Worm (Caenorhabditis elegans) whole organism, L2 larva: ENCODE measurements around the gene R144.12.

Experiments
- C34F6.9 ChIP-seq: fragments of 150-350 bp; optimal IDR thresholded peaks from 2 replicates; lab custom pipeline; 2014; ENCODE audit warnings: missing biosample characterization, missing genetic modification characterization
- F13H6.1 ChIP-seq: sonication (generic microtip); optimal IDR thresholded peaks from 2 replicates; lab custom pipeline; 2016; ENCODE audit warnings: missing genetic modification characterization, missing compliant biosample characterization
- R02D3.7 ChIP-seq: fragments of 150-350 bp; optimal IDR thresholded peaks from 2 replicates; lab custom pipeline; 2014; ENCODE audit warnings: missing biosample characterization, missing genetic modification characterization
- Y55F3AM.14 ChIP-seq: fragments of 200-800 bp; sonication (Bioruptor generic); optimal IDR thresholded peaks from 2 replicates; lab custom pipeline; 2018; ENCODE audit warnings: mild to moderate bottlenecking, missing genetic modification characterization, missing compliant biosample characterization
- ZK546.5 ChIP-seq: sonication (generic microtip); optimal IDR thresholded peaks from 2 replicates; lab custom pipeline; 2017; ENCODE audit warnings: missing biosample characterization, missing genetic modification characterization
- alr-1 ChIP-seq: fragments of 150-350 bp; optimal IDR thresholded peaks from 2 replicates; lab custom pipeline; 2014; ENCODE audit warnings: missing biosample characterization, missing genetic modification characterization
- aly-2 ChIP-seq: fragments of 150-350 bp; optimal IDR thresholded peaks from 2 replicates; lab custom pipeline; 2014; ENCODE audit warnings: missing biosample characterization, missing genetic modification characterization
- ama-1 ChIP-seq: fragments of 150-350 bp; optimal IDR thresholded peaks from 2 replicates; lab custom pipeline; 2018; ENCODE audit warnings: inconsistent platforms
- blmp-1 ChIP-seq: sonication (generic microtip); optimal IDR thresholded peaks from 2 replicates; lab custom pipeline; 2017; ENCODE audit warnings: missing genetic modification characterization, mild to moderate bottlenecking, missing compliant biosample characterization, antibody characterized with exemption, moderate library complexity; ENCODE audit not compliant: insufficient read depth
- ceh-16 ChIP-seq: fragments of 150-350 bp; optimal IDR thresholded peaks from 2 replicates; lab custom pipeline; 2014; ENCODE audit warnings: missing biosample characterization, missing genetic modification characterization
- ceh-82 ChIP-seq: fragments of 150-350 bp; optimal IDR thresholded peaks from 2 replicates; lab custom pipeline; 2014; ENCODE audit warnings: missing biosample characterization, missing genetic modification characterization
- crh-2 ChIP-seq: sonication (generic microtip); optimal IDR thresholded peaks from 2 replicates; lab custom pipeline; 2017; ENCODE audit warnings: missing biosample characterization, missing genetic modification characterization
- egl-27 ChIP-seq: sonication (generic microtip); optimal IDR thresholded peaks from 3 replicates; lab custom pipeline; 2017; ENCODE audit warnings: missing biosample characterization, missing genetic modification reagents, missing genetic modification characterization
- elt-3 ChIP-seq: sonication (generic microtip); optimal IDR thresholded peaks from 2 replicates; lab custom pipeline; 2017; ENCODE audit warnings: missing biosample characterization, missing genetic modification characterization
- fos-1 ChIP-seq: fragments of 150-350 bp; optimal IDR thresholded peaks from 2 replicates; lab custom pipeline; 2014; ENCODE audit warnings: missing biosample characterization, missing genetic modification characterization
- gmeb-1 ChIP-seq: fragments of 150-350 bp; optimal IDR thresholded peaks from 2 replicates; lab custom pipeline; 2014; ENCODE audit warnings: missing biosample characterization, missing genetic modification characterization
- lin-11 ChIP-seq: fragments of 150-350 bp; sonication (generic microtip); optimal IDR thresholded peaks from 2 replicates; lab custom pipeline; 2014; ENCODE audit warnings: missing biosample characterization, missing genetic modification characterization, inconsistent platforms, mixed read lengths
- lin-39 ChIP-seq: fragments of 150-350 bp; optimal IDR thresholded peaks from 2 replicates; lab custom pipeline; 2014; ENCODE audit warnings: missing biosample characterization, missing genetic modification reagents, missing genetic modification characterization
- lsy-2 ChIP-seq, 2 experiments: fragments of 150-350 bp in 1 of 2; sonication (generic microtip) in 1 of 2; optimal IDR thresholded peaks; 2 replicates each; lab custom pipeline; 2014 to 2017; ENCODE audit warnings: missing biosample characterization in 2 of 2, missing genetic modification characterization in 2 of 2
- mab-5 ChIP-seq: fragments of 150-350 bp; optimal IDR thresholded peaks from 2 replicates; lab custom pipeline; 2014; ENCODE audit warnings: missing biosample characterization, missing genetic modification characterization
- mbf-1 ChIP-seq: sonication (generic microtip); optimal IDR thresholded peaks from 2 replicates; lab custom pipeline; 2017; ENCODE audit warnings: missing biosample characterization, missing genetic modification characterization
- mdl-1 ChIP-seq, 2 experiments: fragments of 150-350 bp in 1 of 2; sonication (generic microtip) in 1 of 2; optimal IDR thresholded peaks; 2 replicates each; lab custom pipeline; 2017; ENCODE audit warnings: missing biosample characterization in 2 of 2, missing genetic modification characterization in 2 of 2
- nhr-11 ChIP-seq: fragments of 150-350 bp; optimal IDR thresholded peaks from 2 replicates; lab custom pipeline; 2014; ENCODE audit warnings: missing biosample characterization, missing genetic modification characterization
- nhr-12 ChIP-seq: fragments of 150-350 bp; optimal IDR thresholded peaks from 2 replicates; lab custom pipeline; 2014; ENCODE audit warnings: missing biosample characterization, missing genetic modification characterization
- nhr-129 ChIP-seq: fragments of 150-350 bp; optimal IDR thresholded peaks from 2 replicates; lab custom pipeline; 2014; ENCODE audit warnings: missing biosample characterization, missing genetic modification characterization
- nhr-21 ChIP-seq: fragments of 150-350 bp; optimal IDR thresholded peaks from 2 replicates; lab custom pipeline; 2014; ENCODE audit warnings: missing biosample characterization, missing genetic modification characterization
- nhr-23 ChIP-seq: fragments of 150-350 bp; optimal IDR thresholded peaks from 2 replicates; lab custom pipeline; 2014; ENCODE audit warnings: missing biosample characterization, missing genetic modification reagents, missing genetic modification characterization
- nhr-237 ChIP-seq: fragments of 150-350 bp; optimal IDR thresholded peaks from 2 replicates; lab custom pipeline; 2014; ENCODE audit warnings: missing biosample characterization, missing genetic modification characterization
- nhr-25 ChIP-seq: fragments of 150-350 bp; sonication (generic microtip); optimal IDR thresholded peaks from 3 replicates; lab custom pipeline; 2014; ENCODE audit warnings: missing biosample characterization, missing genetic modification characterization
- nhr-6 ChIP-seq: fragments of 150-350 bp; optimal IDR thresholded peaks from 2 replicates; lab custom pipeline; 2014; ENCODE audit warnings: missing biosample characterization, missing genetic modification characterization
- nhr-77 ChIP-seq: fragments of 150-350 bp; optimal IDR thresholded peaks from 2 replicates; lab custom pipeline; 2014; ENCODE audit warnings: missing biosample characterization, missing genetic modification characterization
- peb-1 ChIP-seq: fragments of 150-350 bp; optimal IDR thresholded peaks from 2 replicates; lab custom pipeline; 2014; ENCODE audit warnings: missing biosample characterization, missing genetic modification characterization
- sem-4 ChIP-seq: fragments of 150-350 bp; optimal IDR thresholded peaks from 2 replicates; lab custom pipeline; 2014; ENCODE audit warnings: missing biosample characterization, missing genetic modification reagents, missing genetic modification characterization
- skn-1 ChIP-seq: sonication (generic microtip); optimal IDR thresholded peaks from 2 replicates; lab custom pipeline; 2017; ENCODE audit warnings: missing biosample characterization, missing genetic modification characterization
- sma-3 ChIP-seq: sonication (generic microtip); optimal IDR thresholded peaks from 2 replicates; lab custom pipeline; 2016; ENCODE audit warnings: missing genetic modification reagents, missing genetic modification characterization, missing compliant biosample characterization
- sma-9 ChIP-seq, 2 experiments: fragments of 150-350 bp in 1 of 2; sonication (generic microtip) in 1 of 2; optimal IDR thresholded peaks; 2 replicates each; lab custom pipeline; 2014 to 2016; ENCODE audit warnings: missing genetic modification characterization in 2 of 2, mild to moderate bottlenecking in 1 of 2, missing biosample characterization in 1 of 2, missing compliant biosample characterization in 1 of 2, missing genetic modification reagents in 1 of 2, moderate library complexity in 1 of 2
- snpc-4 ChIP-seq: fragments of 150-350 bp; optimal IDR thresholded peaks from 2 replicates; lab custom pipeline; 2014; ENCODE audit warnings: missing biosample characterization, missing genetic modification characterization
- unc-39 ChIP-seq: fragments of 150-350 bp; optimal IDR thresholded peaks from 2 replicates; lab custom pipeline; 2014; ENCODE audit warnings: missing biosample characterization, missing genetic modification characterization
- unc-55 ChIP-seq: fragments of 150-350 bp; sonication (generic microtip); optimal IDR thresholded peaks from 3 replicates; lab custom pipeline; 2014; ENCODE audit warnings: missing biosample characterization, missing genetic modification reagents, missing genetic modification characterization
- unc-62 ChIP-seq: fragments of 150-350 bp; optimal IDR thresholded peaks from 2 replicates; lab custom pipeline; 2014; ENCODE audit warnings: missing biosample characterization, missing genetic modification reagents, missing genetic modification characterization
- zag-1 ChIP-seq: fragments of 150-350 bp; optimal IDR thresholded peaks from 2 replicates; lab custom pipeline; 2014; ENCODE audit warnings: missing biosample characterization, missing genetic modification characterization
- ztf-1 ChIP-seq: fragments of 200-800 bp; sonication (Bioruptor generic); conservative IDR thresholded peaks from 2 replicates; pipeline ENCODE4 v1.3.6; 2022; ENCODE audit warnings: missing genetic modification characterization, missing compliant biosample characterization
- ztf-11 ChIP-seq: sonication (generic microtip); optimal IDR thresholded peaks from 2 replicates; lab custom pipeline; 2017; ENCODE audit warnings: missing biosample characterization, missing genetic modification characterization
- ztf-4 ChIP-seq: fragments of 150-350 bp; optimal IDR thresholded peaks from 2 replicates; lab custom pipeline; 2014; ENCODE audit warnings: missing biosample characterization, missing genetic modification characterization

The R144.12 gene

ce11 chrIII:5018116-5018689, 11.4 kb upstream of the R144.12 start, which contains the start of gene wip-1 (continued):
- TF ChIP-seq blmp-1 (tag; lab: Kevin White, UChicago) (peak; percentile 84), nhr-25 (tag; lab: Kevin White, UChicago) (peak; percentile 99), unc-62 (GFP tag; lab: Kevin White, UChicago) (peak; percentile 61), skn-1 (tag; lab: Kevin White, UChicago) (no peak), aly-2 (tag; lab: Kevin White, UChicago) (no peak), unc-55 (GFP tag; lab: Kevin White, UChicago) (peak; percentile 99), sma-9 (GFP tag; optimal IDR thresholded peaks at IDR 0.05; lab: Kevin White, UChicago) (peak; percentile 96), sma-9 (tag; optimal IDR thresholded peaks at IDR 0.05; lab: Kevin White, UChicago) (no peak), lin-39 (tag; lab: Kevin White, UChicago) (peak; percentile 75), nhr-129 (peak; percentile 98), zag-1 (tag; lab: Kevin White, UChicago) (peak; percentile 94), nhr-6 (peak; percentile 94), ama-1 (peak; percentile 66), egl-27 (peak; percentile 71), R02D3.7 (peak; percentile 44), ztf-1 (GFP tag; lab: Robert Waterston, UW) (no peak), ztf-4 (peak; percentile 96), lsy-2 (tag; optimal IDR thresholded peaks at IDR 0.05; lab: Kevin White, UChicago) (peak; percentile 92 to 97)

- no peak for TF ChIP-seq zag-1 (tag; lab: Kevin White, UChicago)
- TF ChIP-seq snpc-4 (tag; lab: Kevin White, UChicago), result no peak
- no peak for TF ChIP-seq alr-1 (tag; lab: Kevin White, UChicago)
- no peak for TF ChIP-seq mdl-1 (tag; optimal IDR thresholded peaks at IDR 0.05; lab: Kevin White, UChicago)
- no peak for TF ChIP-seq nhr-237 (tag; lab: Kevin White, UChicago)
- TF ChIP-seq nhr-77 (tag; lab: Kevin White, UChicago), result no peak
- no peak for TF ChIP-seq ceh-82 (tag; lab: Kevin White, UChicago)
- no peak for TF ChIP-seq lin-11 (tag; lab: Kevin White, UChicago)
- no peak for TF ChIP-seq R02D3.7
Observed at ce11 chrIII:5017550-5017949, 10.8 kb upstream of the R144.12 start, which contains the start of gene larp-1. larp-1 (minus strand) TSS chrIII:5017650.

- TF ChIP-seq egl-27 (peak; percentile 58), nhr-129 (peak; percentile 98), peb-1 (no peak), alr-1 (tag; lab: Kevin White, UChicago) (peak; percentile 88), F13H6.1 (tag; lab: Kevin White, UChicago) (peak; percentile 94), nhr-21 (tag; lab: Kevin White, UChicago) (peak; percentile 68), sem-4 (tag; lab: Kevin White, UChicago) (peak; percentile 89), ztf-1 (GFP tag; lab: Robert Waterston, UW) (no peak), blmp-1 (tag; lab: Kevin White, UChicago) (peak; percentile 17), nhr-237 (tag; lab: Kevin White, UChicago) (no peak), nhr-23 (tag; lab: Kevin White, UChicago) (no peak), fos-1 (tag; lab: Kevin White, UChicago) (peak; percentile 91), C34F6.9 (peak; percentile 97), sma-9 (GFP tag; optimal IDR thresholded peaks at IDR 0.05; lab: Kevin White, UChicago) (peak; percentile 58), sma-9 (tag; optimal IDR thresholded peaks at IDR 0.05; lab: Kevin White, UChicago) (no peak), unc-62 (GFP tag; lab: Kevin White, UChicago) (no peak), skn-1 (tag; lab: Kevin White, UChicago) (no peak), nhr-25 (tag; lab: Kevin White, UChicago) (peak; percentile 82), Y55F3AM.14 (GFP tag; lab: Kevin White, UChicago) (peak; percentile 74), ceh-16 (tag; lab: Kevin White, UChicago) (peak; percentile 80), mab-5 (tag; lab: Kevin White, UChicago) (peak; percentile 76), nhr-77 (tag; lab: Kevin White, UChicago) (no peak), lin-39 (tag; lab: Kevin White, UChicago) (no peak), crh-2 (tag; lab: Kevin White, UChicago) (peak; percentile 95), ztf-4 (peak; percentile 79), elt-3 (tag; lab: Kevin White, UChicago) (no peak), nhr-11 (tag; lab: Kevin White, UChicago) (no peak), lin-11 (tag; lab: Kevin White, UChicago) (peak; percentile 84), unc-39 (no peak), mdl-1 (tag; optimal IDR thresholded peaks at IDR 0.05; lab: Kevin White, UChicago) (peak; percentile 26 to 71), zag-1 (tag; lab: Kevin White, UChicago) (peak; percentile 91), gmeb-1 (tag; lab: Kevin White, UChicago) (peak; percentile 68), nhr-12 (tag; lab: Kevin White, UChicago) (no peak), nhr-6 (peak; percentile 77), ama-1 (no peak), ztf-11 (tag; lab: Kevin White, UChicago) (no peak), lsy-2 (tag; optimal IDR thresholded peaks at IDR 0.05; lab: Kevin White, UChicago) (peak; percentile 69 to 90), sma-3 (GFP tag; lab: Kevin White, UChicago) (peak; percentile 71), unc-55 (GFP tag; lab: Kevin White, UChicago) (peak; percentile 91), snpc-4 (tag; lab: Kevin White, UChicago) (peak; percentile 45), ZK546.5 (tag; lab: Kevin White, UChicago) (no peak), mbf-1 (tag; lab: Kevin White, UChicago) (no peak), ceh-82 (tag; lab: Kevin White, UChicago) (peak; percentile 70), R02D3.7 (no peak), aly-2 (tag; lab: Kevin White, UChicago) (no peak)
Observed at ce11 chrIII:5013915-5014346, 7.2 kb upstream of the R144.12 start.
